Worm (Caenorhabditis elegans): ENCODE measurements around the gene W04B5.5.

- TF ChIP-seq ceh-44 (GFP tag; IDR thresholded peaks at IDR 0.05): no peak
- TF ChIP-seq unc-39 (tag; optimal IDR thresholded peaks at IDR 0.05): no peak
These were observed 6.8 kb upstream of the W04B5.5 start for ce11 chrIII:2424783-2425329.

Data from whole organism, L4 larva.